Fruit fly (Drosophila melanogaster) whole organism, prepupa: ENCODE measurements around the gene eIF4H2.
A peak's percentile ranks its signal among the peaks of the same experiment; 100 is the strongest.

Source experiments
- CG16779 ChIP-seq: fragments of 200-800 bp; sonication (Bioruptor generic); optimal IDR thresholded peaks from 3 replicates; lab custom pipeline; 2017; ENCODE audit warnings: missing biosample characterization, mild to moderate bottlenecking, missing genetic modification characterization
- CG31627 ChIP-seq: fragments of 200-800 bp; sonication (Bioruptor generic); optimal IDR thresholded peaks from 3 replicates; lab custom pipeline; 2016; ENCODE audit warnings: missing biosample characterization, missing genetic modification characterization
- CG4318 ChIP-seq: fragments of 200-800 bp; sonication (Bioruptor generic); optimal IDR thresholded peaks from 3 replicates; lab custom pipeline; 2017; ENCODE audit warnings: missing biosample characterization, mild to moderate bottlenecking, missing genetic modification characterization
- CG6163 ChIP-seq: fragments of 200-800 bp; sonication (Bioruptor generic); IDR thresholded peaks from 3 replicates; pipeline ENCODE4 v1.3.6; 2022; ENCODE audit warnings: missing biosample characterization, missing genetic modification characterization
- Hr39 ChIP-seq: fragments of 200-800 bp; sonication (Bioruptor generic); optimal IDR thresholded peaks from 2 replicates; lab custom pipeline; 2016; ENCODE audit warnings: missing biosample characterization, missing genetic modification characterization
- Lpt ChIP-seq: fragments of 200-800 bp; sonication (Bioruptor generic); optimal IDR thresholded peaks from 3 replicates; lab custom pipeline; 2016; ENCODE audit warnings: missing biosample characterization, missing genetic modification characterization
- OdsH ChIP-seq: fragments of 200-800 bp; sonication (Bioruptor generic); optimal IDR thresholded peaks from 3 replicates; lab custom pipeline; 2016; ENCODE audit warnings: missing biosample characterization, missing genetic modification characterization
- dsx ChIP-seq: fragments of 200-800 bp; optimal IDR thresholded peaks from 3 replicates; lab custom pipeline; 2019; ENCODE audit warnings: missing biosample characterization, mild to moderate bottlenecking, missing genetic modification characterization, moderate library complexity; ENCODE audit not compliant: poor library complexity, severe bottlenecking
- esn ChIP-seq: fragments of 200-800 bp; sonication (Bioruptor generic); optimal IDR thresholded peaks from 2 replicates; lab custom pipeline; 2016; ENCODE audit warnings: missing biosample characterization, mild to moderate bottlenecking, missing genetic modification characterization, moderate library complexity
- pdm3 ChIP-seq: fragments of 200-800 bp; sonication (Bioruptor generic); optimal IDR thresholded peaks from 3 replicates; lab custom pipeline; 2016; ENCODE audit warnings: missing biosample characterization, missing genetic modification characterization
- ss ChIP-seq, 2 experiments: fragments of 200-800 bp; sonication (Bioruptor generic); optimal IDR thresholded peaks; 2 replicates in 1 of 2; 3 replicates in 1 of 2; lab custom pipeline; 2017 to 2018; ENCODE audit warnings: mild to moderate bottlenecking in 2 of 2, missing biosample characterization in 2 of 2, missing genetic modification characterization in 2 of 2, moderate library complexity in 1 of 2

DNA sequence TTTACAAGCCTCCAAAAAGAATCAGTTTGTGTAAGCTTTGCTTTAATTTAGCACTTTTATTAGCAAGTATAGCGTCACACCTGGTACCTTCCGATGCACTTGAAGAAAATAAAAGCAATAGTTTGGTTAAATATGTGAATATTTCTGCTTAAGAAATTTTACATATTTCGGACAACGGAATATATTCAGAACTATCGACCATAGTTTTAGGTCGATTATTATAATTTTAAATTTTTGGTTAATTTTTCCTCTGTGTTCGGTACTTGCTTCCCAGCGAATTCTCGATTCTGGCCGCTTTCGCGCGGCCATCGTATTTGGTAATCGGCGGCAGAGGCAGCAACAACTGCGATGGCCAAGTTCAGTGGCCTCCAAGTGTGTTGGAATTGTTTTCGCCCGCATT is 36.2 kb upstream of the eIF4H2 start:
- peak; percentile 9 for TF ChIP-seq pdm3 (GFP tag; lab: Kevin White, UChicago)
- TF ChIP-seq CG16779 (tag; lab: Kevin White, UChicago), result no peak
- TF ChIP-seq ss (GFP tag; optimal IDR thresholded peaks at IDR 0.05; lab: Kevin White, UChicago), result no peak
- TF ChIP-seq CG31627 (GFP tag; lab: Kevin White, UChicago), result peak; percentile 68
- TF ChIP-seq CG4318 (GFP tag; lab: Kevin White, UChicago), result no peak
- peak; percentile 77 for TF ChIP-seq esn
- peak; percentile 90 for TF ChIP-seq CG6163 (GFP tag; lab: Robert Waterston, UW)
- peak; percentile 42 for TF ChIP-seq OdsH (GFP tag; lab: Kevin White, UChicago)
- no peak for TF ChIP-seq dsx (GFP tag; lab: Kevin White, UChicago)
- peak; percentile 39 for TF ChIP-seq Lpt (GFP tag; lab: Kevin White, UChicago)
- peak; percentile 61 for TF ChIP-seq Hr39 (GFP tag; lab: Kevin White, UChicago)
